Fruit fly (Drosophila melanogaster): ENCODE data around the gene Octbeta1R.

Octbeta1R gene

dm6 chr3R:22503630-22504029, 6.6 kb downstream of the Octbeta1R start (continued):
- TF ChIP-seq CG10462 (GFP tag; optimal IDR thresholded peaks at IDR 0.05) (no peak), CkIIα-i1 (GFP tag; IDR thresholded peaks at IDR 0.05) (no peak), hb (GFP tag; IDR thresholded peaks at IDR 0.05; ENCODE audit: partially characterized antibody) (no peak), Ptx1 (GFP tag; IDR thresholded peaks at IDR 0.05) (no peak), Asciz (GFP tag; optimal IDR thresholded peaks at IDR 0.05) (no peak), Med (GFP tag) (peak; percentile 72), CG6175 (GFP tag; IDR thresholded peaks at IDR 0.05) (no peak), wek (GFP tag; optimal IDR thresholded peaks at IDR 0.05) (no peak), p53 (GFP tag; optimal IDR thresholded peaks at IDR 0.05) (no peak), Oaz (GFP tag; IDR thresholded peaks at IDR 0.05) (no peak), cg (GFP tag; optimal IDR thresholded peaks at IDR 0.05) (no peak), Hey (tag; optimal IDR thresholded peaks at IDR 0.05) (no peak), CG30431 (GFP tag; optimal IDR thresholded peaks at IDR 0.05) (no peak), Six4 (GFP tag; optimal IDR thresholded peaks at IDR 0.05) (no peak), CG42726 (GFP tag; IDR thresholded peaks at IDR 0.05; ENCODE audit: partially characterized antibody) (no peak), CG11398 (GFP tag; optimal IDR thresholded peaks at IDR 0.05) (no peak), H15 (GFP tag; IDR thresholded peaks at IDR 0.05) (0 out of 3 replicates have a peak, but pooled peaks have one; percentile 11), lbe (GFP tag; optimal IDR thresholded peaks at IDR 0.05) (no peak), ATbp (GFP tag; optimal IDR thresholded peaks at IDR 0.05) (no peak), CG10209 (GFP tag; optimal IDR thresholded peaks at IDR 0.05) (no peak), CG12942 (GFP tag; optimal IDR thresholded peaks at IDR 0.05) (no peak), CG13296 (GFP tag; optimal IDR thresholded peaks at IDR 0.05) (no peak), ems (GFP tag; optimal IDR thresholded peaks at IDR 0.05) (no peak), fd3F (GFP tag; optimal IDR thresholded peaks at IDR 0.05) (no peak), gem (tag; optimal IDR thresholded peaks at IDR 0.05) (peak; percentile 34), D19B (GFP tag; optimal IDR thresholded peaks at IDR 0.05) (no peak), CG15514 (GFP tag; optimal IDR thresholded peaks at IDR 0.05) (peak; percentile 17), fru (optimal IDR thresholded peaks at IDR 0.05) (no peak), D19A (tag; optimal IDR thresholded peaks at IDR 0.05) (no peak), ewg (GFP tag; optimal IDR thresholded peaks at IDR 0.05) (no peak), cas (GFP tag; IDR thresholded peaks at IDR 0.05) (no peak), ap (GFP tag; IDR thresholded peaks at IDR 0.05) (no peak), CG10431 (GFP tag; optimal IDR thresholded peaks at IDR 0.05) (no peak), gsb (GFP tag; IDR thresholded peaks at IDR 0.05) (no peak), CG31388 (GFP tag; optimal IDR thresholded peaks at IDR 0.05) (no peak), CG31441 (GFP tag; IDR thresholded peaks at IDR 0.05) (no peak), Dref (GFP tag; IDR thresholded peaks at IDR 0.05) (no peak), az2 (GFP tag; optimal IDR thresholded peaks at IDR 0.05) (no peak), fd96Cb (tag; optimal IDR thresholded peaks at IDR 0.05) (no peak), Atf3 (GFP tag; optimal IDR thresholded peaks at IDR 0.05) (no peak), croc (GFP tag; conservative IDR thresholded peaks at IDR 0.05) (no peak), CG15479 (GFP tag; optimal IDR thresholded peaks at IDR 0.05) (no peak), CG9215 (GFP tag; IDR thresholded peaks at IDR 0.05) (0 out of 2 replicates have a peak, but pooled peaks have one; percentile 31), CG3726 (GFP tag; IDR thresholded peaks at IDR 0.05) (no peak), so (GFP tag; IDR thresholded peaks at IDR 0.05) (no peak), ttk (GFP tag; IDR thresholded peaks at IDR 0.05) (no peak), tio (GFP tag; optimal IDR thresholded peaks at IDR 0.05) (no peak), TFAM (GFP tag; optimal IDR thresholded peaks at IDR 0.05) (no peak), Fer1 (GFP tag; optimal IDR thresholded peaks at IDR 0.05) (peak; percentile 49), CG3163 (GFP tag; optimal IDR thresholded peaks at IDR 0.05) (no peak), sqz (GFP tag; optimal IDR thresholded peaks at IDR 0.05) (no peak), psq (GFP tag; optimal IDR thresholded peaks at IDR 0.05) (no peak), nom (GFP tag; optimal IDR thresholded peaks at IDR 0.05) (no peak)
